Fruit fly (Drosophila melanogaster) whole organism, embryonic: ENCODE data around the gene CG4880.

Experiments used
- Bgb ChIP-seq: fragments of 200-800 bp; sonication (Bioruptor generic); IDR thresholded peaks from 2 replicates; pipeline ENCODE4 v1.3.6; 2022; ENCODE audit warnings: missing biosample characterization, missing genetic modification characterization; ENCODE audit not compliant: partially characterized antibody
- Blimp-1 ChIP-seq: fragments of 200-800 bp; sonication (Bioruptor generic); optimal IDR thresholded peaks from 3 replicates; lab custom pipeline; 2018; ENCODE audit warnings: missing biosample characterization, missing genetic modification characterization, mild to moderate bottlenecking, moderate library complexity, missing genetic modification reagents
- Bteb2 ChIP-seq: fragments of 200-800 bp; sonication (Bioruptor generic); optimal IDR thresholded peaks from 2 replicates; lab custom pipeline; 2016; ENCODE audit warnings: missing biosample characterization, missing genetic modification characterization
- CG1024 ChIP-seq: fragments of 200-800 bp; sonication (Bioruptor generic); IDR thresholded peaks from 2 replicates; pipeline ENCODE4 v1.3.6; 2022; ENCODE audit warnings: missing biosample characterization, missing genetic modification characterization
- CG10321 ChIP-seq: fragments of 200-800 bp; sonication (Bioruptor generic); IDR thresholded peaks from 2 replicates; pipeline ENCODE4 v1.3.6; 2022; ENCODE audit warnings: missing biosample characterization, missing genetic modification characterization
- CG11093 ChIP-seq: fragments of 200-800 bp; sonication (Bioruptor generic); IDR thresholded peaks from 3 replicates; pipeline ENCODE4 v1.3.6; 2022; ENCODE audit warnings: missing biosample characterization, missing genetic modification characterization
- CG12236 ChIP-seq: fragments of 200-800 bp; sonication (Bioruptor generic); optimal IDR thresholded peaks from 2 replicates; lab custom pipeline; 2016; ENCODE audit warnings: missing biosample characterization, missing genetic modification characterization
- CG12769 ChIP-seq: fragments of 200-800 bp; sonication (Bioruptor generic); optimal IDR thresholded peaks from 2 replicates; lab custom pipeline; 2019; ENCODE audit warnings: missing biosample characterization, mild to moderate bottlenecking, missing genetic modification characterization, moderate library complexity
- CG13894 ChIP-seq: fragments of 200-800 bp; sonication (Bioruptor generic); optimal IDR thresholded peaks from 3 replicates; lab custom pipeline; 2018; ENCODE audit warnings: missing biosample characterization, mild to moderate bottlenecking, missing genetic modification characterization, moderate library complexity
- CG1792 ChIP-seq: fragments of 200-800 bp; sonication (Bioruptor generic); optimal IDR thresholded peaks from 2 replicates; lab custom pipeline; 2016; ENCODE audit warnings: missing biosample characterization, missing genetic modification characterization
- CG18011 ChIP-seq: fragments of 200-800 bp; sonication (Bioruptor generic); optimal IDR thresholded peaks from 2 replicates; lab custom pipeline; 2017; ENCODE audit warnings: missing biosample characterization, missing genetic modification characterization, mild to moderate bottlenecking, moderate library complexity, missing genotype
- CG1832 ChIP-seq: fragments of 200-800 bp; sonication (Bioruptor generic); optimal IDR thresholded peaks from 2 replicates; lab custom pipeline; 2017; ENCODE audit warnings: missing biosample characterization, mild to moderate bottlenecking, missing genetic modification characterization, inconsistent platforms
- CG18764 ChIP-seq: fragments of 200-800 bp; sonication (Bioruptor generic); optimal IDR thresholded peaks from 3 replicates; lab custom pipeline; 2016; ENCODE audit warnings: missing biosample characterization, missing genetic modification characterization
- CG31441 ChIP-seq: fragments of 200-800 bp; sonication (Bioruptor generic); IDR thresholded peaks from 2 replicates; pipeline ENCODE4 v1.3.6; 2022; ENCODE audit warnings: missing biosample characterization, missing genetic modification characterization
- CG32532 ChIP-seq: fragments of 200-800 bp; sonication (Bioruptor generic); IDR thresholded peaks from 2 replicates; pipeline ENCODE4 v1.3.6; 2022; ENCODE audit warnings: missing biosample characterization, missing genetic modification characterization
- CG34376 ChIP-seq: fragments of 200-800 bp; sonication (Bioruptor generic); optimal IDR thresholded peaks from 2 replicates; lab custom pipeline; 2018; ENCODE audit warnings: missing biosample characterization, mild to moderate bottlenecking, missing genetic modification characterization
- CG34422 ChIP-seq: fragments of 200-800 bp; sonication (Bioruptor generic); IDR thresholded peaks from 3 replicates; pipeline ENCODE4 v1.3.6; 2022; ENCODE audit warnings: missing biosample characterization, missing genetic modification characterization
- CG8944 ChIP-seq: fragments of 200-800 bp; sonication (Bioruptor generic); optimal IDR thresholded peaks from 3 replicates; lab custom pipeline; 2016; ENCODE audit warnings: missing biosample characterization, missing genetic modification characterization
- CTCF ChIP-seq: fragments of 200-800 bp; sonication (Bioruptor generic); optimal IDR thresholded peaks from 2 replicates; lab custom pipeline; 2017; ENCODE audit warnings: missing biosample characterization, mild to moderate bottlenecking, missing genetic modification characterization, moderate library complexity
- Deaf1 ChIP-seq: fragments of 200-800 bp; optimal IDR thresholded peaks from 3 replicates; lab custom pipeline; 2019; ENCODE audit warnings: missing biosample characterization, mild to moderate bottlenecking, missing genetic modification characterization, moderate library complexity
- Dfd ChIP-seq, 2 experiments: fragments of >200 bp; optimal IDR thresholded peaks; 2 replicates each; lab custom pipeline; 2017; ENCODE audit warnings: missing biosample characterization in 2 of 2, missing genetic modification characterization in 2 of 2
- E2f2 ChIP-seq: fragments of 200-800 bp; sonication (Bioruptor generic); IDR thresholded peaks from 2 replicates; pipeline ENCODE4 v1.3.6; 2022; ENCODE audit warnings: missing biosample characterization, missing genetic modification characterization
- Ets65A ChIP-seq: fragments of 200-800 bp; sonication (Bioruptor generic); peaks from one replicate; lab custom pipeline; 2016; ENCODE audit warnings: missing biosample characterization, missing genetic modification characterization
- Hr78 ChIP-seq, 2 experiments: fragments of 200-800 bp in 1 of 2; fragments of >200 bp in 1 of 2; sonication (Bioruptor generic) in 1 of 2; optimal IDR thresholded peaks; 2 replicates each; lab custom pipeline; 2017 to 2019; ENCODE audit warnings: missing biosample characterization in 2 of 2, missing genetic modification characterization in 2 of 2, mild to moderate bottlenecking in 1 of 2, moderate library complexity in 1 of 2
- Lim3 ChIP-seq: fragments of 200-800 bp; sonication (Bioruptor generic); IDR thresholded peaks from 2 replicates; pipeline ENCODE4 v1.3.6; 2022; ENCODE audit warnings: missing biosample characterization, missing genetic modification characterization
- Lpt ChIP-seq: fragments of >200 bp; optimal IDR thresholded peaks from 2 replicates; lab custom pipeline; 2018; ENCODE audit warnings: missing biosample characterization, missing genetic modification characterization
- MESR4 ChIP-seq: fragments of 200-800 bp; sonication (Bioruptor generic); optimal IDR thresholded peaks from 2 replicates; lab custom pipeline; 2018; ENCODE audit warnings: missing biosample characterization, mild to moderate bottlenecking, missing genetic modification characterization, moderate library complexity
- Mad ChIP-seq: fragments of 200-800 bp; sonication (Bioruptor generic); optimal IDR thresholded peaks from 2 replicates; lab custom pipeline; 2016; ENCODE audit warnings: missing biosample characterization, missing genetic modification characterization
- Med ChIP-seq: fragments of 200-800 bp; sonication (Bioruptor generic); peaks from one replicate; lab custom pipeline; 2016; ENCODE audit warnings: missing biosample characterization, missing genetic modification characterization, mild to moderate bottlenecking, inconsistent platforms, moderate library complexity
- Spps ChIP-seq: fragments of 200-800 bp; sonication (Bioruptor generic); optimal IDR thresholded peaks from 2 replicates; lab custom pipeline; 2018; ENCODE audit warnings: missing biosample characterization, mild to moderate bottlenecking, missing genetic modification characterization
- Taf1 ChIP-seq: fragments of 200-800 bp; sonication (Bioruptor generic); IDR thresholded peaks from 2 replicates; pipeline ENCODE4 v1.3.6; 2022; ENCODE audit warnings: missing biosample characterization, missing genetic modification characterization
- Vsx1 ChIP-seq: fragments of 200-800 bp; sonication (Bioruptor generic); optimal IDR thresholded peaks from 2 replicates; lab custom pipeline; 2017; ENCODE audit warnings: missing biosample characterization, mild to moderate bottlenecking, missing genetic modification characterization, missing genetic modification reagents
- bbx ChIP-seq: fragments of 200-800 bp; sonication (Bioruptor generic); IDR thresholded peaks from 2 replicates; pipeline ENCODE4 v1.3.6; 2022; ENCODE audit warnings: missing biosample characterization, missing genetic modification characterization; ENCODE audit not compliant: partially characterized antibody
- cg ChIP-seq: fragments of 200-800 bp; sonication (Bioruptor generic); optimal IDR thresholded peaks from 3 replicates; lab custom pipeline; 2019; ENCODE audit warnings: missing biosample characterization, mild to moderate bottlenecking, missing genetic modification characterization, moderate library complexity
- crol ChIP-seq: fragments of 200-800 bp; sonication (Bioruptor generic); IDR thresholded peaks from 2 replicates; pipeline ENCODE4 v1.3.6; 2022; ENCODE audit warnings: missing biosample characterization, missing genetic modification characterization
- danr ChIP-seq: fragments of 200-800 bp; sonication (Bioruptor generic); IDR thresholded peaks from 2 replicates; pipeline ENCODE4 v1.3.6; 2022; ENCODE audit warnings: missing biosample characterization, missing genetic modification characterization
- disco-r ChIP-seq: fragments of 200-800 bp; sonication (Bioruptor generic); optimal IDR thresholded peaks from 2 replicates; lab custom pipeline; 2016; ENCODE audit warnings: missing biosample characterization, missing genetic modification characterization
- dmrt99B ChIP-seq: fragments of 200-800 bp; sonication (Bioruptor generic); optimal IDR thresholded peaks from 2 replicates; lab custom pipeline; 2018; ENCODE audit warnings: missing biosample characterization, mild to moderate bottlenecking, missing genetic modification characterization, moderate library complexity
- fd102C ChIP-seq: fragments of 200-800 bp; sonication (Bioruptor generic); optimal IDR thresholded peaks from 2 replicates; lab custom pipeline; 2018; ENCODE audit warnings: missing biosample characterization, mild to moderate bottlenecking, missing genetic modification characterization, moderate library complexity
- fd3F ChIP-seq: fragments of 200-800 bp; sonication (Bioruptor generic); optimal IDR thresholded peaks from 2 replicates; lab custom pipeline; 2018; ENCODE audit warnings: missing biosample characterization, mild to moderate bottlenecking, missing genetic modification characterization, moderate library complexity
- gro ChIP-seq: fragments of 200-800 bp; sonication (Bioruptor generic); optimal IDR thresholded peaks from 2 replicates; lab custom pipeline; 2016; ENCODE audit warnings: missing biosample characterization, missing genetic modification characterization
- gt ChIP-seq: fragments of 200-800 bp; sonication (Bioruptor generic); IDR thresholded peaks from 2 replicates; pipeline ENCODE4 v1.3.6; 2022; ENCODE audit warnings: missing biosample characterization, missing genetic modification characterization
- klu ChIP-seq: fragments of 200-800 bp; sonication (Bioruptor generic); IDR thresholded peaks from 2 replicates; pipeline ENCODE4 v1.3.6; 2022; ENCODE audit warnings: missing biosample characterization, missing genetic modification characterization
- lmd ChIP-seq: fragments of 200-800 bp; sonication (Bioruptor generic); IDR thresholded peaks from 2 replicates; pipeline ENCODE4 v1.3.6; 2022; ENCODE audit warnings: missing biosample characterization, missing genetic modification characterization
- oc ChIP-seq: fragments of 200-800 bp; sonication (Bioruptor generic); optimal IDR thresholded peaks from 2 replicates; lab custom pipeline; 2018; ENCODE audit warnings: missing biosample characterization, mild to moderate bottlenecking, missing genetic modification characterization, moderate library complexity
- pfk ChIP-seq: fragments of 200-800 bp; sonication (Bioruptor generic); optimal IDR thresholded peaks from 2 replicates; lab custom pipeline; 2018; ENCODE audit warnings: missing biosample characterization, mild to moderate bottlenecking, missing genetic modification characterization, moderate library complexity
- pum ChIP-seq: fragments of 200-800 bp; sonication (Bioruptor generic); optimal IDR thresholded peaks from 2 replicates; lab custom pipeline; 2016; ENCODE audit warnings: missing biosample characterization, missing genetic modification characterization
- pzg ChIP-seq: fragments of 200-800 bp; sonication (Bioruptor generic); optimal IDR thresholded peaks from 3 replicates; lab custom pipeline; 2018; ENCODE audit warnings: missing biosample characterization, mild to moderate bottlenecking, missing genetic modification characterization, moderate library complexity
- run ChIP-seq: fragments of 200-800 bp; sonication (Bioruptor generic); optimal IDR thresholded peaks from 3 replicates; lab custom pipeline; 2018; ENCODE audit warnings: missing biosample characterization, mild to moderate bottlenecking, missing genetic modification characterization
- tna ChIP-seq: fragments of 200-800 bp; sonication (Bioruptor generic); IDR thresholded peaks from 2 replicates; pipeline ENCODE4 v1.3.6; 2022; ENCODE audit warnings: missing biosample characterization, missing genetic modification characterization; ENCODE audit not compliant: partially characterized antibody
- usp ChIP-seq: fragments of >200 bp; optimal IDR thresholded peaks from 2 replicates; lab custom pipeline; 2017; ENCODE audit warnings: missing biosample characterization, missing genetic modification characterization
- zf30C ChIP-seq: fragments of 200-800 bp; sonication (Bioruptor generic); optimal IDR thresholded peaks from 3 replicates; lab custom pipeline; 2018; ENCODE audit warnings: missing biosample characterization, mild to moderate bottlenecking, missing genetic modification characterization

Gene CG4880

dm6 chrX:16876425-16876824, 10.2 kb upstream of the CG4880 start, which contains the start of gene CG13003 (continued):
- TF ChIP-seq CG34422 (GFP tag; lab: Robert Waterston, UW) (0 out of 3 replicates have a peak, but pooled peaks have one; percentile 20), Mad (GFP tag; lab: Kevin White, UChicago) (no peak), E2f2 (GFP tag; lab: Robert Waterston, UW) (peak; percentile 15; the same call in 1 of the 2 replicates), danr (no peak), gro (GFP tag; lab: Kevin White, UChicago) (no peak), CG18011 (GFP tag; lab: Kevin White, UChicago) (no peak), Taf1 (GFP tag; lab: Robert Waterston, UW) (no peak), CG13894 (tag; lab: Kevin White, UChicago) (peak; percentile 5), Dfd (GFP tag; optimal IDR thresholded peaks at IDR 0.05; lab: Kevin White, UChicago) (no peak), Deaf1 (tag; lab: Kevin White, UChicago) (peak; percentile 88), lmd (GFP tag; lab: Robert Waterston, UW) (no peak), bbx (no peak), oc (tag; lab: Kevin White, UChicago) (peak; percentile 54), CTCF (GFP tag; lab: Kevin White, UChicago) (no peak), run (no peak), CG11093 (no peak), Ets65A (GFP tag; lab: Kevin White, UChicago) (no peak), Lpt (no peak), dmrt99B (no peak), CG1024 (no peak), Lim3 (GFP tag; lab: Robert Waterston, UW) (no peak), CG1792 (GFP tag; lab: Kevin White, UChicago) (no peak), Med (GFP tag; lab: Kevin White, UChicago) (peak; percentile 71), Bteb2 (GFP tag; lab: Kevin White, UChicago) (no peak), MESR4 (GFP tag; lab: Kevin White, UChicago) (no peak), CG18764 (GFP tag; lab: Kevin White, UChicago) (no peak), gt (no peak), Hr78 (GFP tag; optimal IDR thresholded peaks at IDR 0.05; lab: Kevin White, UChicago) (peak in 1 of 2 experiments; percentile 10), disco-r (no peak), usp (GFP tag; lab: Kevin White, UChicago) (no peak), fd3F (no peak), CG31441 (no peak), Bgb (GFP tag; lab: Robert Waterston, UW) (no peak), CG12769 (tag; lab: Kevin White, UChicago) (peak; percentile 80), CG32532 (GFP tag; lab: Robert Waterston, UW) (no peak), CG8944 (GFP tag; lab: Kevin White, UChicago) (no peak), CG34376 (no peak), pfk (GFP tag; lab: Kevin White, UChicago) (peak; percentile 94), Blimp-1 (no peak), CG1832 (GFP tag; lab: Kevin White, UChicago) (no peak), pzg (GFP tag; lab: Kevin White, UChicago) (no peak), CG12236 (GFP tag; lab: Kevin White, UChicago) (no peak), Spps (tag; lab: Kevin White, UChicago) (no peak), tna (GFP tag; lab: Robert Waterston, UW) (0 out of 2 replicates have a peak, but pooled peaks have one; percentile 7), CG10321 (no peak), cg (GFP tag; lab: Kevin White, UChicago) (no peak), crol (GFP tag; lab: Robert Waterston, UW) (peak; percentile 69), Vsx1 (no peak), fd102C (GFP tag; lab: Kevin White, UChicago) (no peak), pum (GFP tag; lab: Kevin White, UChicago) (no peak), klu (GFP tag; lab: Robert Waterston, UW) (no peak), zf30C (GFP tag; lab: Kevin White, UChicago) (no peak)
